In genomic region chrX:7474968-7475433, ce11 we compare ENCODE assay signal across 2 worm cellular contexts.
A peak's percentile ranks its signal among the peaks of the same experiment; 100 is the strongest.
TF ChIP-seq lines count a peak whose summit lies in the region.

Gene coh-1 (minus strand): TSS chrX:7475018.

TF ChIP-seq in whole organism, L1 larva, 84 proteins besides CTCF, POLR2A, EP300 and RAD21 (continued from another document):
- TF ChIP-seq hlh-17 (GFP tag; optimal IDR thresholded peaks at IDR 0.05; lab: Kevin White, UChicago; ENCODE audit: borderline replicate concordance) (no peak), lin-15B (tag; optimal IDR thresholded peaks at IDR 0.05; lab: Kevin White, UChicago) (peak; percentile 27), fos-1 (tag; optimal IDR thresholded peaks at IDR 0.05; lab: Kevin White, UChicago) (peak; percentile 66), skn-1 (tag; optimal IDR thresholded peaks at IDR 0.05; lab: Kevin White, UChicago) (peak; percentile 55), blmp-1 (tag; optimal IDR thresholded peaks at IDR 0.05; lab: Kevin White, UChicago) (peak; percentile 72), lin-39 (tag; optimal IDR thresholded peaks at IDR 0.05; lab: Kevin White, UChicago) (no peak), nhr-90 (tag; optimal IDR thresholded peaks at IDR 0.05; lab: Kevin White, UChicago; ENCODE audit: poor library complexity) (peak; percentile 16), mdl-1 (tag; optimal IDR thresholded peaks at IDR 0.05; lab: Kevin White, UChicago) (peak in 1 of 2 experiments; percentile 69), dpl-1 (GFP tag; optimal IDR thresholded peaks at IDR 0.05; lab: Kevin White, UChicago) (peak; percentile 8 to 40 (median 34)), elt-3 (tag; optimal IDR thresholded peaks at IDR 0.05; lab: Kevin White, UChicago) (no peak), irx-1 (tag; optimal IDR thresholded peaks at IDR 0.05; lab: Kevin White, UChicago) (peak; percentile 16), nhr-19 (GFP tag; conservative IDR thresholded peaks at IDR 0.05; lab: Robert Waterston, UW) (peak; percentile 37; the same call in 1 of the 2 replicates), dsc-1 (tag; optimal IDR thresholded peaks at IDR 0.05; lab: Kevin White, UChicago) (peak; percentile 56), unc-30 (tag; optimal IDR thresholded peaks at IDR 0.05; lab: Kevin White, UChicago) (no peak), fkh-8 (tag; optimal IDR thresholded peaks at IDR 0.05; lab: Kevin White, UChicago) (peak; percentile 59), aha-1 (tag; optimal IDR thresholded peaks at IDR 0.05; lab: Kevin White, UChicago) (no peak), F16B12.6 (tag; optimal IDR thresholded peaks at IDR 0.05; lab: Kevin White, UChicago) (peak; percentile 89), lin-35 (GFP tag; optimal IDR thresholded peaks at IDR 0.05; lab: Kevin White, UChicago) (peak; percentile 41 to 75), swsn-7 (tag; optimal IDR thresholded peaks at IDR 0.05; lab: Kevin White, UChicago) (peak; percentile 69), rnt-1 (tag; optimal IDR thresholded peaks at IDR 0.05; lab: Kevin White, UChicago) (peak; percentile 57), snpc-4 (tag; optimal IDR thresholded peaks at IDR 0.05; lab: Kevin White, UChicago) (peak; percentile 39), egl-13 (tag; optimal IDR thresholded peaks at IDR 0.05; lab: Kevin White, UChicago) (peak; percentile 34), snu-23 (GFP tag; optimal IDR thresholded peaks at IDR 0.05; lab: Kevin White, UChicago) (peak; percentile 84), fkh-10 (GFP tag; optimal IDR thresholded peaks at IDR 0.05; lab: Kevin White, UChicago) (peak; percentile 19), nhr-47 (tag; optimal IDR thresholded peaks at IDR 0.05; lab: Kevin White, UChicago) (peak; percentile 69), efl-1 (optimal IDR thresholded peaks at IDR 0.05; lab: Kevin White, UChicago) (peak; percentile 46 to 64), efl-1 (GFP tag; optimal IDR thresholded peaks at IDR 0.05 in 1 of 2; lab: Kevin White, UChicago) (peak in 1 of 2 experiments; percentile 33), jun-1 (tag; optimal IDR thresholded peaks at IDR 0.05; lab: Kevin White, UChicago) (peak; percentile 2), isw-1 (GFP tag; IDR thresholded peaks at IDR 0.05; lab: Robert Waterston, UW) (0 out of 2 replicates have a peak, but pooled peaks have one; percentile 7), lsy-2 (tag; optimal IDR thresholded peaks at IDR 0.05; lab: Kevin White, UChicago) (peak; percentile 54 to 78), lin-14 (GFP tag; optimal IDR thresholded peaks at IDR 0.05; lab: Kevin White, UChicago) (peak; percentile 89), unc-98 (GFP tag; IDR thresholded peaks at IDR 0.05; lab: Robert Waterston, UW) (no peak), mep-1 (tag; optimal IDR thresholded peaks at IDR 0.05; lab: Kevin White, UChicago) (peak; percentile 73), C04F5.9 (tag; optimal IDR thresholded peaks at IDR 0.05; lab: Kevin White, UChicago) (no peak), ceh-8 (GFP tag; optimal IDR thresholded peaks at IDR 0.05; lab: Kevin White, UChicago) (no peak)

TF ChIP-seq in whole organism, L3 larva, 47 proteins besides CTCF, POLR2A, EP300 and RAD21 (continued from another document):
- TF ChIP-seq zag-1 (tag; optimal IDR thresholded peaks at IDR 0.05; lab: Kevin White, UChicago) (no peak), fkh-10 (GFP tag; optimal IDR thresholded peaks at IDR 0.05; lab: Kevin White, UChicago) (no peak), elt-2 (tag; optimal IDR thresholded peaks at IDR 0.05; lab: Kevin White, UChicago) (peak; percentile 23), tbx-2 (tag; optimal IDR thresholded peaks at IDR 0.05; lab: Kevin White, UChicago) (no peak), egl-27 (tag; optimal IDR thresholded peaks at IDR 0.05; lab: Kevin White, UChicago) (no peak), ceh-9 (tag; optimal IDR thresholded peaks at IDR 0.05; lab: Kevin White, UChicago) (no peak), jun-1 (tag; optimal IDR thresholded peaks at IDR 0.05; lab: Kevin White, UChicago) (peak; percentile 38), snpc-4 (tag; optimal IDR thresholded peaks at IDR 0.05; lab: Kevin White, UChicago) (peak; percentile 37), mdl-1 (tag; optimal IDR thresholded peaks at IDR 0.05; lab: Kevin White, UChicago) (no peak)
